Worm (Caenorhabditis elegans) whole organism, L2 larva: ENCODE results near the gene srg-56.

Source experiments
- ZK546.5 ChIP-seq: sonication (generic microtip); optimal IDR thresholded peaks from 2 replicates; lab custom pipeline; 2017; ENCODE audit warnings: missing biosample characterization, missing genetic modification characterization
- aly-2 ChIP-seq: fragments of 150-350 bp; optimal IDR thresholded peaks from 2 replicates; lab custom pipeline; 2014; ENCODE audit warnings: missing biosample characterization, missing genetic modification characterization
- ama-1 ChIP-seq: fragments of 150-350 bp; optimal IDR thresholded peaks from 2 replicates; lab custom pipeline; 2018; ENCODE audit warnings: inconsistent platforms
- elt-3 ChIP-seq: sonication (generic microtip); optimal IDR thresholded peaks from 2 replicates; lab custom pipeline; 2017; ENCODE audit warnings: missing biosample characterization, missing genetic modification characterization
- fos-1 ChIP-seq: fragments of 150-350 bp; optimal IDR thresholded peaks from 2 replicates; lab custom pipeline; 2014; ENCODE audit warnings: missing biosample characterization, missing genetic modification characterization
- lin-39 ChIP-seq: fragments of 150-350 bp; optimal IDR thresholded peaks from 2 replicates; lab custom pipeline; 2014; ENCODE audit warnings: missing biosample characterization, missing genetic modification reagents, missing genetic modification characterization
- mdl-1 ChIP-seq, 2 experiments: fragments of 150-350 bp in 1 of 2; sonication (generic microtip) in 1 of 2; optimal IDR thresholded peaks; 2 replicates each; lab custom pipeline; 2017; ENCODE audit warnings: missing biosample characterization in 2 of 2, missing genetic modification characterization in 2 of 2
- nhr-12 ChIP-seq: fragments of 150-350 bp; optimal IDR thresholded peaks from 2 replicates; lab custom pipeline; 2014; ENCODE audit warnings: missing biosample characterization, missing genetic modification characterization
- nhr-237 ChIP-seq: fragments of 150-350 bp; optimal IDR thresholded peaks from 2 replicates; lab custom pipeline; 2014; ENCODE audit warnings: missing biosample characterization, missing genetic modification characterization
- nhr-25 ChIP-seq: fragments of 150-350 bp; sonication (generic microtip); optimal IDR thresholded peaks from 3 replicates; lab custom pipeline; 2014; ENCODE audit warnings: missing biosample characterization, missing genetic modification characterization
- snpc-4 ChIP-seq: fragments of 150-350 bp; optimal IDR thresholded peaks from 2 replicates; lab custom pipeline; 2014; ENCODE audit warnings: missing biosample characterization, missing genetic modification characterization
- unc-39 ChIP-seq: fragments of 150-350 bp; optimal IDR thresholded peaks from 2 replicates; lab custom pipeline; 2014; ENCODE audit warnings: missing biosample characterization, missing genetic modification characterization
- ztf-11 ChIP-seq: sonication (generic microtip); optimal IDR thresholded peaks from 2 replicates; lab custom pipeline; 2017; ENCODE audit warnings: missing biosample characterization, missing genetic modification characterization

DNA sequence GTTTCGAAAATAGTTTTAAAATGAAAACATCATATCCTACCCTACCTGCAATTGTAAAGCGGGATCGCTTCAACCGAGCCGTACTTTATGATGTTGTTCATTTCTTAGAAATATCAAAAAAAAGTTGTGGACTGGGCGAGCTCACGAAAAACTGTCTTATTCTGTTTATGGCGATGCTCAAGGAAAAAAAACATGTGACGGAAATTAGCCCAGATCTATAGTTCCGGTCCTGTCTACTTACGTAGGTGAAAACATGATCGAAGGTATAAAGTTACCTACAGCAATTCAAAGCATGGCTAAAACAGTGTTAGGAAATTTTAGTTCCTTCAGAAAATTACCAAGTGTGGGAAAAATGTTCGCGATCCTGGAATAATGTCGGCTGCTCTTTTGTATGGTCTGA, 17.3 kb downstream of the srg-56 start, which contains the start of gene srt-27:
- TF ChIP-seq lin-39 (tag; lab: Kevin White, UChicago) (no peak), nhr-12 (tag; lab: Kevin White, UChicago) (no peak), ztf-11 (tag; lab: Kevin White, UChicago) (no peak), ZK546.5 (tag; lab: Kevin White, UChicago) (no peak), unc-39 (no peak), nhr-237 (tag; lab: Kevin White, UChicago) (no peak), nhr-25 (tag; lab: Kevin White, UChicago) (no peak), aly-2 (tag; lab: Kevin White, UChicago) (no peak), ama-1 (lab: Kevin White, UChicago) (no peak), elt-3 (tag; lab: Kevin White, UChicago) (no peak), fos-1 (tag; lab: Kevin White, UChicago) (no peak), mdl-1 (tag; optimal IDR thresholded peaks at IDR 0.05; lab: Kevin White, UChicago) (no peak), snpc-4 (tag; lab: Kevin White, UChicago) (no peak)
